Worm (Caenorhabditis elegans): ENCODE measurements around the gene ugt-16.

ce11 chrV:12815386-12815785, 9.4 kb upstream of the ugt-16 start:
- no peak for TF ChIP-seq T22C8.4 (GFP tag; IDR thresholded peaks at IDR 0.05)
- TF ChIP-seq tab-1 (GFP tag; IDR thresholded peaks at IDR 0.05): no peak
- TF ChIP-seq flt-1 (GFP tag; IDR thresholded peaks at IDR 0.05): no peak
- TF ChIP-seq med-1 (GFP tag; optimal IDR thresholded peaks at IDR 0.05; ENCODE audit: insufficient read depth): no peak
- no peak for TF ChIP-seq ztf-29 (GFP tag; IDR thresholded peaks at IDR 0.05)
- no peak for TF ChIP-seq cog-1 (tag; optimal IDR thresholded peaks at IDR 0.05)
- no peak for TF ChIP-seq ref-1 (GFP tag; conservative IDR thresholded peaks at IDR 0.05)
- no peak for TF ChIP-seq klf-2 (GFP tag; conservative IDR thresholded peaks at IDR 0.05)
